Worm (Caenorhabditis elegans) whole organism, L2 larva: ENCODE data around the gene Y46B2A.4.

ENCODE experiments used
- C34F6.9 ChIP-seq: fragments of 150-350 bp; optimal IDR thresholded peaks from 2 replicates; lab custom pipeline; 2014; ENCODE audit warnings: missing biosample characterization, missing genetic modification characterization
- F13H6.1 ChIP-seq: sonication (generic microtip); optimal IDR thresholded peaks from 2 replicates; lab custom pipeline; 2016; ENCODE audit warnings: missing genetic modification characterization, missing compliant biosample characterization
- Y55F3AM.14 ChIP-seq: fragments of 200-800 bp; sonication (Bioruptor generic); optimal IDR thresholded peaks from 2 replicates; lab custom pipeline; 2018; ENCODE audit warnings: mild to moderate bottlenecking, missing genetic modification characterization, missing compliant biosample characterization
- ZK546.5 ChIP-seq: sonication (generic microtip); optimal IDR thresholded peaks from 2 replicates; lab custom pipeline; 2017; ENCODE audit warnings: missing biosample characterization, missing genetic modification characterization
- alr-1 ChIP-seq: fragments of 150-350 bp; optimal IDR thresholded peaks from 2 replicates; lab custom pipeline; 2014; ENCODE audit warnings: missing biosample characterization, missing genetic modification characterization
- aly-2 ChIP-seq: fragments of 150-350 bp; optimal IDR thresholded peaks from 2 replicates; lab custom pipeline; 2014; ENCODE audit warnings: missing biosample characterization, missing genetic modification characterization
- ama-1 ChIP-seq: fragments of 150-350 bp; optimal IDR thresholded peaks from 2 replicates; lab custom pipeline; 2018; ENCODE audit warnings: inconsistent platforms
- blmp-1 ChIP-seq: sonication (generic microtip); optimal IDR thresholded peaks from 2 replicates; lab custom pipeline; 2017; ENCODE audit warnings: missing genetic modification characterization, mild to moderate bottlenecking, missing compliant biosample characterization, antibody characterized with exemption, moderate library complexity; ENCODE audit not compliant: insufficient read depth
- ceh-16 ChIP-seq: fragments of 150-350 bp; optimal IDR thresholded peaks from 2 replicates; lab custom pipeline; 2014; ENCODE audit warnings: missing biosample characterization, missing genetic modification characterization
- ceh-82 ChIP-seq: fragments of 150-350 bp; optimal IDR thresholded peaks from 2 replicates; lab custom pipeline; 2014; ENCODE audit warnings: missing biosample characterization, missing genetic modification characterization
- crh-2 ChIP-seq: sonication (generic microtip); optimal IDR thresholded peaks from 2 replicates; lab custom pipeline; 2017; ENCODE audit warnings: missing biosample characterization, missing genetic modification characterization
- dmd-4 ChIP-seq: sonication (generic microtip); optimal IDR thresholded peaks from 2 replicates; lab custom pipeline; 2017; ENCODE audit warnings: missing biosample characterization, missing genetic modification characterization
- egl-27 ChIP-seq: sonication (generic microtip); optimal IDR thresholded peaks from 3 replicates; lab custom pipeline; 2017; ENCODE audit warnings: missing biosample characterization, missing genetic modification reagents, missing genetic modification characterization
- fos-1 ChIP-seq: fragments of 150-350 bp; optimal IDR thresholded peaks from 2 replicates; lab custom pipeline; 2014; ENCODE audit warnings: missing biosample characterization, missing genetic modification characterization
- lin-13 ChIP-seq: fragments of 150-350 bp; optimal IDR thresholded peaks from 2 replicates; lab custom pipeline; 2014; ENCODE audit warnings: missing biosample characterization, missing genetic modification reagents, missing genetic modification characterization
- lin-39 ChIP-seq: fragments of 150-350 bp; optimal IDR thresholded peaks from 2 replicates; lab custom pipeline; 2014; ENCODE audit warnings: missing biosample characterization, missing genetic modification reagents, missing genetic modification characterization
- lsy-2 ChIP-seq, 2 experiments: fragments of 150-350 bp in 1 of 2; sonication (generic microtip) in 1 of 2; optimal IDR thresholded peaks; 2 replicates each; lab custom pipeline; 2014 to 2017; ENCODE audit warnings: missing biosample characterization in 2 of 2, missing genetic modification characterization in 2 of 2
- mbf-1 ChIP-seq: sonication (generic microtip); optimal IDR thresholded peaks from 2 replicates; lab custom pipeline; 2017; ENCODE audit warnings: missing biosample characterization, missing genetic modification characterization
- mdl-1 ChIP-seq, 2 experiments: fragments of 150-350 bp in 1 of 2; sonication (generic microtip) in 1 of 2; optimal IDR thresholded peaks; 2 replicates each; lab custom pipeline; 2017; ENCODE audit warnings: missing biosample characterization in 2 of 2, missing genetic modification characterization in 2 of 2
- nhr-10 ChIP-seq: sonication (generic microtip); optimal IDR thresholded peaks from 2 replicates; lab custom pipeline; 2017; ENCODE audit warnings: missing biosample characterization, missing genetic modification characterization
- nhr-11 ChIP-seq: fragments of 150-350 bp; optimal IDR thresholded peaks from 2 replicates; lab custom pipeline; 2014; ENCODE audit warnings: missing biosample characterization, missing genetic modification characterization
- nhr-12 ChIP-seq: fragments of 150-350 bp; optimal IDR thresholded peaks from 2 replicates; lab custom pipeline; 2014; ENCODE audit warnings: missing biosample characterization, missing genetic modification characterization
- nhr-21 ChIP-seq: fragments of 150-350 bp; optimal IDR thresholded peaks from 2 replicates; lab custom pipeline; 2014; ENCODE audit warnings: missing biosample characterization, missing genetic modification characterization
- nhr-23 ChIP-seq: fragments of 150-350 bp; optimal IDR thresholded peaks from 2 replicates; lab custom pipeline; 2014; ENCODE audit warnings: missing biosample characterization, missing genetic modification reagents, missing genetic modification characterization
- nhr-237 ChIP-seq: fragments of 150-350 bp; optimal IDR thresholded peaks from 2 replicates; lab custom pipeline; 2014; ENCODE audit warnings: missing biosample characterization, missing genetic modification characterization
- nhr-25 ChIP-seq: fragments of 150-350 bp; sonication (generic microtip); optimal IDR thresholded peaks from 3 replicates; lab custom pipeline; 2014; ENCODE audit warnings: missing biosample characterization, missing genetic modification characterization
- nhr-6 ChIP-seq: fragments of 150-350 bp; optimal IDR thresholded peaks from 2 replicates; lab custom pipeline; 2014; ENCODE audit warnings: missing biosample characterization, missing genetic modification characterization
- peb-1 ChIP-seq: fragments of 150-350 bp; optimal IDR thresholded peaks from 2 replicates; lab custom pipeline; 2014; ENCODE audit warnings: missing biosample characterization, missing genetic modification characterization
- sem-4 ChIP-seq: fragments of 150-350 bp; optimal IDR thresholded peaks from 2 replicates; lab custom pipeline; 2014; ENCODE audit warnings: missing biosample characterization, missing genetic modification reagents, missing genetic modification characterization
- skn-1 ChIP-seq: sonication (generic microtip); optimal IDR thresholded peaks from 2 replicates; lab custom pipeline; 2017; ENCODE audit warnings: missing biosample characterization, missing genetic modification characterization
- sma-9 ChIP-seq, 2 experiments: fragments of 150-350 bp in 1 of 2; sonication (generic microtip) in 1 of 2; optimal IDR thresholded peaks; 2 replicates each; lab custom pipeline; 2014 to 2016; ENCODE audit warnings: missing genetic modification characterization in 2 of 2, mild to moderate bottlenecking in 1 of 2, missing biosample characterization in 1 of 2, missing compliant biosample characterization in 1 of 2, missing genetic modification reagents in 1 of 2, moderate library complexity in 1 of 2
- snpc-4 ChIP-seq: fragments of 150-350 bp; optimal IDR thresholded peaks from 2 replicates; lab custom pipeline; 2014; ENCODE audit warnings: missing biosample characterization, missing genetic modification characterization
- unc-55 ChIP-seq: fragments of 150-350 bp; sonication (generic microtip); optimal IDR thresholded peaks from 3 replicates; lab custom pipeline; 2014; ENCODE audit warnings: missing biosample characterization, missing genetic modification reagents, missing genetic modification characterization
- unc-62 ChIP-seq: fragments of 150-350 bp; optimal IDR thresholded peaks from 2 replicates; lab custom pipeline; 2014; ENCODE audit warnings: missing biosample characterization, missing genetic modification reagents, missing genetic modification characterization
- zag-1 ChIP-seq: fragments of 150-350 bp; optimal IDR thresholded peaks from 2 replicates; lab custom pipeline; 2014; ENCODE audit warnings: missing biosample characterization, missing genetic modification characterization
- ztf-1 ChIP-seq: fragments of 200-800 bp; sonication (Bioruptor generic); conservative IDR thresholded peaks from 2 replicates; pipeline ENCODE4 v1.3.6; 2022; ENCODE audit warnings: missing genetic modification characterization, missing compliant biosample characterization
- ztf-11 ChIP-seq: sonication (generic microtip); optimal IDR thresholded peaks from 2 replicates; lab custom pipeline; 2017; ENCODE audit warnings: missing biosample characterization, missing genetic modification characterization
- ztf-4 ChIP-seq: fragments of 150-350 bp; optimal IDR thresholded peaks from 2 replicates; lab custom pipeline; 2014; ENCODE audit warnings: missing biosample characterization, missing genetic modification characterization

Gene Y46B2A.4

DNA sequence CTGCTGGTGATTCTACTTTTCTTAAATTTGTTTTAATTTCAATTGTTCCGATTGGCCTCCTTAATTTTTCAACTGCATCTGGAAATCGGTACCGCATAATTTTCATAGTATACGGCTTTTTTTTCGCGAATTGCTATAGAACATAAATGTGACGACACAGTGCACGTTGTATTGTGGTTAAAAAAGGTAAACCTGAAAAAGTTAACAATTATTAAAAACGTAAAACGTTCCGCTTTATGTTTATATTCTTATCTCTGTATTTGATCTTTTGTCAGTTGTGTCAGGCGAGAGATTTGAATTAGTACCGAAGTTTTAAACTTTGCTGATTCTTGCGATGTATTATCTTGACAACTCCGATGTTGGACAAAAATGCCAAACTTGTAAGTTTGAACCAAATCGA is at the start of gene Y46B2A.4:
Y46B2A.4 (plus strand) TSS at position 301 of the 400 bp plus-strand sequence.
- TF ChIP-seq ztf-4 (tag; lab: Kevin White, UChicago) (no peak), nhr-6 (no peak), skn-1 (tag; lab: Kevin White, UChicago) (no peak), sem-4 (tag; lab: Kevin White, UChicago) (no peak), lin-13 (no peak), unc-55 (GFP tag; lab: Kevin White, UChicago) (no peak), unc-62 (no peak), lsy-2 (tag; optimal IDR thresholded peaks at IDR 0.05; lab: Kevin White, UChicago) (no peak), lin-39 (tag; lab: Kevin White, UChicago) (no peak), mdl-1 (tag; optimal IDR thresholded peaks at IDR 0.05; lab: Kevin White, UChicago) (no peak), zag-1 (tag; lab: Kevin White, UChicago) (no peak), peb-1 (tag; lab: Kevin White, UChicago) (no peak), dmd-4 (no peak), ztf-11 (tag; lab: Kevin White, UChicago) (no peak), ZK546.5 (no peak), nhr-11 (tag; lab: Kevin White, UChicago) (no peak)

DNA sequence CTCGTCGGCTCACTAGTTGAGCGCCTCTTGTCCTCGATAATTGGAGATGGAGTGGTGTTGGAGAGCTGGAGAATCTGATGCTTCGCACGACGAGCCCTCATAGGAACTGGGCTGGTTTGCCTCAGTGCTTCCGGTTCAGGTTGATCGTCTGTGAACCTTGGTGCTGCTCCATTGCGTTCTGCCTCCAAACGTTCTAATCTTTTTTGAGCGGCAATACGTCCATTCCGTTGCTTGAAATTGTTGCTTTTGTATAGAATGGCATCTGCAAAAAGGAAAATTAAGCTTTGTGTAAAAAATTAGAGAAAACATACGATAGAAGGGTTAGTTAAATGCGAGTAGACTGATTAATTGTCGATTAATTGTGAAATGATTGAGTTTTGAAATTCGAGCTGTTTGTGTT is 48.7 kb upstream of the Y46B2A.4 start, which contains the start of gene F46F5.5:
F46F5.5 (minus strand) TSS at position 101 of the 400 bp plus-strand sequence.
- TF ChIP-seq nhr-11 (tag; lab: Kevin White, UChicago): no peak
- TF ChIP-seq unc-55 (GFP tag; lab: Kevin White, UChicago): no peak

DNA sequence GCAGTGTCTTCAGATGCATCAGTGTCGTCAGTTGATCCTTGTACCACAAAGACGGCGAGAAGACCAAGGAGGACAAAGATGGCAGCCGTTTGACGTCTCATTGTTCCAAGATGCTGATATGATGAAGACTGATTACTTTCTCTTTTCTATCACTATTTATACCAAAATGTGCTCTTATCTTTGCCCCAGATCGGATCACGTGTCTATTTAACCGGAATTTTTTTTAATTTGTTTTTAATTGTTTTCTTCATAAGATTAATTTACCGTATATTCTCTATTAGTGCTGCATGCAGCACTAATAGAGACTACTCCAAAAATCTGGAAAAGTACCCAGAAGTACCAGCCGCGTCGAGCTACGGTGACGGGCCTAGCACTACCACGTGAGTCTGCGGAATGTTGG is 46.9 kb upstream of the Y46B2A.4 start, which contains the start of gene msrp-3:
msrp-3 (minus strand) TSS at position 101 of the 400 bp plus-strand sequence.
- no peak for TF ChIP-seq Y55F3AM.14 (GFP tag; lab: Kevin White, UChicago)
- TF ChIP-seq nhr-10 (tag; lab: Kevin White, UChicago): no peak
- TF ChIP-seq sem-4 (tag; lab: Kevin White, UChicago): no peak
- TF ChIP-seq blmp-1 (tag; lab: Kevin White, UChicago): no peak
- no peak for TF ChIP-seq nhr-23 (tag; lab: Kevin White, UChicago)
- TF ChIP-seq aly-2 (tag; lab: Kevin White, UChicago): no peak
- TF ChIP-seq nhr-21: no peak

DNA sequence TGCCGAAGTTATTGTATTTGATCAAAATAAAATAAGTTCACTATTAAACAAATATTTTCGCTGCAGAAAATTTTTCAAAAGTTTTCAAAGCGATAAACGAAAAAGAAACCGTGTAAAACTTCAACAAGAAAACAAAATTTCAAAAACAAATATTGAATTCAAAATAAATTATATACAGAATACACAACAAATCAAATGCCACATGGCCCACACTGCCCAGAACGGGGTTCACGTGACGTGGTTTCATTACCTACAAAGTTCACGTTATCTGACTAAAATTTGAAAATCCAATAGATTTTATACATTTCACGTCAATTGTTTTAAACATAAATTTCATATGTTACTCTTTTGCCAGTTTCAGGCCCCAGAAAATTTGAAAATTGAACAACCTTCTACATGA is 41.1 kb upstream of the Y46B2A.4 start, which contains the start of gene F46F5.7:
F46F5.7 (minus strand) TSS at position 101 of the 400 bp plus-strand sequence.
- no peak for TF ChIP-seq egl-27 (tag; lab: Kevin White, UChicago)
- no peak for TF ChIP-seq alr-1 (tag; lab: Kevin White, UChicago)
- no peak for TF ChIP-seq ztf-4 (tag; lab: Kevin White, UChicago)
- TF ChIP-seq nhr-6: no peak
- no peak for TF ChIP-seq ztf-1 (GFP tag; lab: Robert Waterston, UW)
- TF ChIP-seq nhr-21: no peak
- TF ChIP-seq nhr-25 (tag; lab: Kevin White, UChicago): no peak
- no peak for TF ChIP-seq C34F6.9 (tag; lab: Kevin White, UChicago)
- TF ChIP-seq mbf-1 (tag; lab: Kevin White, UChicago): no peak
- TF ChIP-seq Y55F3AM.14 (GFP tag; lab: Kevin White, UChicago): no peak
- TF ChIP-seq F13H6.1: no peak
- TF ChIP-seq skn-1 (tag; lab: Kevin White, UChicago): no peak
- TF ChIP-seq, all 48 proteins: peak for 0

DNA sequence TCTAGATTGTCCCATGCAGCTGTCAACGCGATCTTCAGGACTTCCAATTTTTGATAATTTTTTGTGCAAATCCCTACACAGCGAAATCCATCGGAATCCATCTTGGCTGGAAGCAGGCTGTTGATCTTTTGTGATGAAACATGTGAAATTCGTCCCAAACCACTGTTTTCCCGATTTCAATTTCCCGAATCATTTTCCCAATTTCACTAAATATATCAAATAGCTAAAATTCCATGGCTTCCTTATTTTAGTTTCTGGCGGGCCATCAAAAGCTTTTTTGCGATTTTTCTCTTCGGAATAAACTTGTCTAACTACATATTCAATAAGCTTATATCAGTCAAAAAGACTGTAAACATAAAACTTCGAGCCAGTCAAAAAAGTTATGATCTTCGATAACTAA is 40.1 kb upstream of the Y46B2A.4 start, which contains the start of gene F46F5.8:
F46F5.8 (minus strand) TSS at position 101 of the 400 bp plus-strand sequence.
- no peak for TF ChIP-seq snpc-4 (tag; lab: Kevin White, UChicago)
- no peak for TF ChIP-seq blmp-1 (tag; lab: Kevin White, UChicago)
- TF ChIP-seq Y55F3AM.14 (GFP tag; lab: Kevin White, UChicago): no peak
- no peak for TF ChIP-seq nhr-6
- no peak for TF ChIP-seq crh-2 (tag; lab: Kevin White, UChicago)
- TF ChIP-seq skn-1 (tag; lab: Kevin White, UChicago): no peak
- TF ChIP-seq nhr-12 (tag; lab: Kevin White, UChicago): no peak
- TF ChIP-seq sma-9 (GFP tag; optimal IDR thresholded peaks at IDR 0.05; lab: Kevin White, UChicago): no peak
- no peak for TF ChIP-seq sma-9 (tag; optimal IDR thresholded peaks at IDR 0.05; lab: Kevin White, UChicago)
- TF ChIP-seq alr-1 (tag; lab: Kevin White, UChicago): no peak
- no peak for TF ChIP-seq ama-1
- no peak for TF ChIP-seq ceh-16 (tag; lab: Kevin White, UChicago)
- no peak for TF ChIP-seq fos-1 (tag; lab: Kevin White, UChicago)
- no peak for TF ChIP-seq nhr-11 (tag; lab: Kevin White, UChicago)
- no peak for TF ChIP-seq ceh-82 (tag; lab: Kevin White, UChicago)
- TF ChIP-seq mbf-1 (tag; lab: Kevin White, UChicago): no peak
- no peak for TF ChIP-seq nhr-23 (tag; lab: Kevin White, UChicago)
- TF ChIP-seq unc-62: no peak
- TF ChIP-seq mdl-1 (tag; optimal IDR thresholded peaks at IDR 0.05; lab: Kevin White, UChicago): no peak
- no peak for TF ChIP-seq nhr-237 (tag; lab: Kevin White, UChicago)
- TF ChIP-seq C34F6.9 (tag; lab: Kevin White, UChicago): no peak
